Fruit fly (Drosophila melanogaster) whole organism, embryonic: ENCODE results near the gene CG31178.
A peak's percentile ranks its signal among the peaks of the same experiment; 100 is the strongest.

Source experiments
- Adf1 ChIP-seq: fragments of 200-800 bp; sonication (Bioruptor generic); IDR thresholded peaks from 2 replicates; pipeline ENCODE4 v1.3.6; 2022; ENCODE audit warnings: missing biosample characterization, missing genetic modification characterization
- Bdp1 ChIP-seq: fragments of 200-800 bp; sonication (Bioruptor generic); optimal IDR thresholded peaks from 3 replicates; lab custom pipeline; 2016; ENCODE audit warnings: missing biosample characterization, missing genetic modification characterization
- CG11456 ChIP-seq: fragments of 200-800 bp; sonication (Bioruptor generic); IDR thresholded peaks from 3 replicates; pipeline ENCODE4 v1.3.6; 2022; ENCODE audit warnings: missing biosample characterization, missing genetic modification characterization
- CG12236 ChIP-seq: fragments of 200-800 bp; sonication (Bioruptor generic); optimal IDR thresholded peaks from 2 replicates; lab custom pipeline; 2016; ENCODE audit warnings: missing biosample characterization, missing genetic modification characterization
- CG12769 ChIP-seq: fragments of 200-800 bp; sonication (Bioruptor generic); optimal IDR thresholded peaks from 2 replicates; lab custom pipeline; 2019; ENCODE audit warnings: missing biosample characterization, mild to moderate bottlenecking, missing genetic modification characterization, moderate library complexity
- CG12942 ChIP-seq: fragments of 200-800 bp; sonication (Bioruptor generic); optimal IDR thresholded peaks from 3 replicates; lab custom pipeline; 2016; ENCODE audit warnings: missing biosample characterization, missing genetic modification characterization
- CG13424 ChIP-seq: fragments of 200-800 bp; sonication (Bioruptor generic); optimal IDR thresholded peaks from 2 replicates; lab custom pipeline; 2019; ENCODE audit warnings: missing biosample characterization, mild to moderate bottlenecking, missing genetic modification characterization, moderate library complexity
- CG13775 ChIP-seq: fragments of 200-800 bp; sonication (Bioruptor generic); optimal IDR thresholded peaks from 3 replicates; lab custom pipeline; 2017; ENCODE audit warnings: missing biosample characterization, mild to moderate bottlenecking, missing genetic modification characterization
- CG14441 ChIP-seq: fragments of 200-800 bp; sonication (Bioruptor generic); IDR thresholded peaks from 2 replicates; pipeline ENCODE4 v1.3.6; 2022; ENCODE audit warnings: missing biosample characterization, missing genetic modification characterization
- CG14965 ChIP-seq: fragments of 200-800 bp; sonication (Bioruptor generic); optimal IDR thresholded peaks from 2 replicates; lab custom pipeline; 2016; ENCODE audit warnings: missing biosample characterization, missing genetic modification characterization, borderline replicate concordance
- CG17802 ChIP-seq: fragments of 200-800 bp; sonication (Bioruptor generic); optimal IDR thresholded peaks from 2 replicates; lab custom pipeline; 2018; ENCODE audit warnings: missing biosample characterization, mild to moderate bottlenecking, missing genetic modification characterization, moderate library complexity
- CG2712 ChIP-seq: fragments of 200-800 bp; optimal IDR thresholded peaks from 3 replicates; lab custom pipeline; 2019; ENCODE audit warnings: missing biosample characterization, mild to moderate bottlenecking, missing genetic modification characterization, moderate library complexity
- CG31365 ChIP-seq: fragments of 200-800 bp; sonication (Bioruptor generic); optimal IDR thresholded peaks from 2 replicates; lab custom pipeline; 2018; ENCODE audit warnings: missing biosample characterization, mild to moderate bottlenecking, missing genetic modification characterization
- CG43689 ChIP-seq: fragments of 200-800 bp; sonication (Bioruptor generic); IDR thresholded peaks from 2 replicates; pipeline ENCODE4 v1.3.6; 2022; ENCODE audit warnings: missing biosample characterization, missing genetic modification characterization
- CG6175 ChIP-seq: fragments of 200-800 bp; sonication (Bioruptor generic); IDR thresholded peaks from 3 replicates; pipeline ENCODE4 v1.3.6; 2022; ENCODE audit warnings: missing biosample characterization, missing genetic modification characterization
- CG6683 ChIP-seq: fragments of 200-800 bp; sonication (Bioruptor generic); optimal IDR thresholded peaks from 2 replicates; lab custom pipeline; 2017; ENCODE audit warnings: missing biosample characterization, mild to moderate bottlenecking, missing genetic modification characterization, missing genetic modification reagents
- CG7786 ChIP-seq: fragments of 200-800 bp; sonication (Bioruptor generic); optimal IDR thresholded peaks from 2 replicates; lab custom pipeline; 2016; ENCODE audit warnings: missing biosample characterization, missing genetic modification characterization
- CG9817 ChIP-seq: fragments of 200-800 bp; sonication (Bioruptor generic); optimal IDR thresholded peaks from 2 replicates; lab custom pipeline; 2018; ENCODE audit warnings: missing biosample characterization, mild to moderate bottlenecking, missing genetic modification characterization, moderate library complexity
- CTCF ChIP-seq: fragments of 200-800 bp; sonication (Bioruptor generic); optimal IDR thresholded peaks from 2 replicates; lab custom pipeline; 2017; ENCODE audit warnings: missing biosample characterization, mild to moderate bottlenecking, missing genetic modification characterization, moderate library complexity
- E2f2 ChIP-seq: fragments of 200-800 bp; sonication (Bioruptor generic); IDR thresholded peaks from 2 replicates; pipeline ENCODE4 v1.3.6; 2022; ENCODE audit warnings: missing biosample characterization, missing genetic modification characterization
- Meics ChIP-seq: fragments of 200-800 bp; sonication (Bioruptor generic); optimal IDR thresholded peaks from 2 replicates; lab custom pipeline; 2017; ENCODE audit warnings: missing biosample characterization, mild to moderate bottlenecking, missing genetic modification characterization
- Mrtf ChIP-seq: fragments of 200-800 bp; sonication (Bioruptor generic); IDR thresholded peaks from 3 replicates; pipeline ENCODE4 v1.3.6; 2022; ENCODE audit warnings: missing biosample characterization, missing genetic modification characterization
- NFAT ChIP-seq: fragments of 200-800 bp; sonication (Bioruptor generic); IDR thresholded peaks from 2 replicates; pipeline ENCODE4 v1.3.6; 2022; ENCODE audit warnings: missing biosample characterization, missing genetic modification characterization
- Ptx1 ChIP-seq: fragments of 200-800 bp; sonication (Bioruptor generic); IDR thresholded peaks from 2 replicates; pipeline ENCODE4 v1.3.6; 2022; ENCODE audit warnings: missing biosample characterization, missing genetic modification characterization
- Scr ChIP-seq: fragments of 200-800 bp; sonication (Bioruptor generic); IDR thresholded peaks from 2 replicates; pipeline ENCODE4 v1.3.6; 2022; ENCODE audit warnings: missing biosample characterization, missing genetic modification characterization; ENCODE audit not compliant: partially characterized antibody
- Sox100B ChIP-seq: fragments of 200-800 bp; sonication (Bioruptor generic); optimal IDR thresholded peaks from 3 replicates; lab custom pipeline; 2018; ENCODE audit warnings: missing biosample characterization, mild to moderate bottlenecking, missing genetic modification characterization
- Sox102F ChIP-seq: fragments of 200-800 bp; sonication (Bioruptor generic); optimal IDR thresholded peaks from 2 replicates; lab custom pipeline; 2018; ENCODE audit warnings: missing biosample characterization, mild to moderate bottlenecking, missing genetic modification characterization, moderate library complexity
- Taf1 ChIP-seq: fragments of 200-800 bp; sonication (Bioruptor generic); IDR thresholded peaks from 2 replicates; pipeline ENCODE4 v1.3.6; 2022; ENCODE audit warnings: missing biosample characterization, missing genetic modification characterization
- Tbp ChIP-seq: fragments of >200 bp; optimal IDR thresholded peaks from 2 replicates; lab custom pipeline; 2018; ENCODE audit warnings: missing biosample characterization, missing genetic modification characterization
- bbx ChIP-seq: fragments of 200-800 bp; sonication (Bioruptor generic); IDR thresholded peaks from 2 replicates; pipeline ENCODE4 v1.3.6; 2022; ENCODE audit warnings: missing biosample characterization, missing genetic modification characterization; ENCODE audit not compliant: partially characterized antibody
- btn ChIP-seq: fragments of 200-800 bp; sonication (Bioruptor generic); optimal IDR thresholded peaks from 2 replicates; lab custom pipeline; 2016; ENCODE audit warnings: missing biosample characterization, missing genetic modification characterization
- cad ChIP-seq: fragments of >200 bp; optimal IDR thresholded peaks from 2 replicates; lab custom pipeline; 2017; ENCODE audit warnings: missing biosample characterization, missing genetic modification characterization
- cato ChIP-seq: fragments of 200-800 bp; sonication (Bioruptor generic); optimal IDR thresholded peaks from 2 replicates; lab custom pipeline; 2016; ENCODE audit warnings: missing biosample characterization, missing genetic modification characterization, borderline replicate concordance
- chinmo ChIP-seq: fragments of 200-800 bp; sonication (Bioruptor generic); IDR thresholded peaks from 4 replicates; pipeline ENCODE4 v1.3.6; 2022; ENCODE audit warnings: missing biosample characterization, missing genetic modification characterization; ENCODE audit not compliant: partially characterized antibody
- da ChIP-seq: fragments of 200-800 bp; sonication (Bioruptor generic); optimal IDR thresholded peaks from 2 replicates; lab custom pipeline; 2016; ENCODE audit warnings: missing biosample characterization, missing genetic modification characterization
- ems ChIP-seq: fragments of 200-800 bp; sonication (Bioruptor generic); optimal IDR thresholded peaks from 3 replicates; lab custom pipeline; 2016; ENCODE audit warnings: missing biosample characterization, missing genetic modification characterization
- fd96Cb ChIP-seq: fragments of 200-800 bp; sonication (Bioruptor generic); optimal IDR thresholded peaks from 2 replicates; lab custom pipeline; 2018; ENCODE audit warnings: missing biosample characterization, mild to moderate bottlenecking, missing genetic modification characterization, moderate library complexity
- ftz-f1 ChIP-seq: fragments of 200-800 bp; sonication (Bioruptor generic); optimal IDR thresholded peaks from 2 replicates; lab custom pipeline; 2016; ENCODE audit warnings: missing biosample characterization, missing genetic modification characterization
- hth ChIP-seq: fragments of >200 bp; optimal IDR thresholded peaks from 2 replicates; lab custom pipeline; 2017; ENCODE audit warnings: inconsistent platforms
- jigr1 ChIP-seq: fragments of 200-800 bp; sonication (Bioruptor generic); IDR thresholded peaks from 3 replicates; pipeline ENCODE4 v1.3.6; 2022; ENCODE audit warnings: missing biosample characterization, missing genetic modification characterization
- kni ChIP-seq: fragments of 200-800 bp; sonication (Bioruptor generic); optimal IDR thresholded peaks from 3 replicates; lab custom pipeline; 2017; ENCODE audit warnings: mild to moderate bottlenecking, missing biosample characterization, missing genetic modification reagents, missing genetic modification characterization
- lola ChIP-seq, 3 experiments: fragments of >200 bp in 2 of 3; fragments of 200-800 bp in 1 of 3; sonication (Bioruptor generic) in 1 of 3; optimal IDR thresholded peaks; 2 replicates each; lab custom pipeline; 2017 to 2019; ENCODE audit warnings: missing biosample characterization in 3 of 3, missing genetic modification characterization in 3 of 3, mild to moderate bottlenecking in 1 of 3, moderate library complexity in 1 of 3
- onecut ChIP-seq: fragments of 200-800 bp; sonication (Bioruptor generic); IDR thresholded peaks from 2 replicates; pipeline ENCODE4 v1.3.6; 2022; ENCODE audit warnings: missing biosample characterization, missing genetic modification characterization
- pnt ChIP-seq: fragments of 200-800 bp; sonication (Bioruptor generic); optimal IDR thresholded peaks from 3 replicates; lab custom pipeline; 2016; ENCODE audit warnings: missing biosample characterization, missing genetic modification characterization
- schlank ChIP-seq: fragments of 200-800 bp; sonication (Bioruptor generic); optimal IDR thresholded peaks from 2 replicates; lab custom pipeline; 2018; ENCODE audit warnings: missing biosample characterization, mild to moderate bottlenecking, missing genetic modification characterization
- sd ChIP-seq: fragments of 200-800 bp; sonication (Bioruptor generic); optimal IDR thresholded peaks from 3 replicates; lab custom pipeline; 2018; ENCODE audit warnings: missing biosample characterization, mild to moderate bottlenecking, missing genetic modification characterization, moderate library complexity
- slou ChIP-seq: fragments of 200-800 bp; sonication (Bioruptor generic); optimal IDR thresholded peaks from 3 replicates; lab custom pipeline; 2016; ENCODE audit warnings: missing biosample characterization, missing genetic modification characterization
- sna ChIP-seq: fragments of 200-800 bp; sonication (Bioruptor generic); IDR thresholded peaks from 2 replicates; pipeline ENCODE4 v1.3.6; 2022; ENCODE audit warnings: missing biosample characterization, missing genetic modification characterization; ENCODE audit not compliant: partially characterized antibody
- tin ChIP-seq: fragments of 200-800 bp; sonication (Bioruptor generic); optimal IDR thresholded peaks from 3 replicates; lab custom pipeline; 2016; ENCODE audit warnings: missing biosample characterization, missing genetic modification characterization
- toy ChIP-seq: fragments of 200-800 bp; sonication (Bioruptor generic); IDR thresholded peaks from 2 replicates; pipeline ENCODE4 v1.3.6; 2022; ENCODE audit warnings: missing biosample characterization, missing genetic modification characterization
- unpg ChIP-seq: fragments of 200-800 bp; sonication (Bioruptor generic); optimal IDR thresholded peaks from 3 replicates; lab custom pipeline; 2018; ENCODE audit warnings: missing biosample characterization, mild to moderate bottlenecking, missing genetic modification characterization, moderate library complexity

The CG31178 gene

DNA sequence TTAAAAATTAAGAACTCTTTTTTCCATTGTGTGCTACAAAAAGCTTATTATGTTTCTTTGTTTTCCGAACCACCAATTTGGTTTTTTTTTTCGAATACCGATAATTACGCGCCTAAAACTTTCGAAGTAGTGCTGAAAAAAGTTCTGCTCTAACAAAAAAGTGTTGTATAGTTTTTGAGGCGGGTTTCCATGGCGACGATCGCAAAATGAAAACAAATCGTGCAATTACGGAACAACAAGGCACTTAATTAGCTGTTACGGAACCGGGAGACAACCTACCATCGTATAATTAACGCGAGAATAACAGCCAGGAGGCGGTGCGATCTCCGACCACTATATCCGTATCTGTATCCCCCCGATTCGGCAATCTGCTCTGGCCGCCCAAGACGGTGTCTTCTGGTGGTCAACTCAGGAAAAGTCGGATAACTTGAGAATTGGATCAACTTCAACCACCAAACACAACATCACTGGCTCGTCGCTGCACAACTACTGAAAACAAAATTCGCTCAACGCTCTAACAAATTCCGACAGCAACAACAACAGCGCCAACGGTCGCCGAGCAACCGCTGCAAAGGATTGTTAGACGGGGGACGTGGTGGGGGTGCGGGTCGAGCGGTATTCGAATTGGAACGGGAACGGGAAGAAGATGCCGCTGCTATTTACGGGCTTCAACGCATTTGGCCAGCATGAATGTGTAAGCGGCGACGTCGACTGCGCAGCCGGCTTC is 13.5 kb downstream of the CG31178 start, which contains the start of the genes CG6678 and dnd (continued):
- TF ChIP-seq CG14965 (GFP tag; lab: Kevin White, UChicago) (no peak), unpg (GFP tag; lab: Kevin White, UChicago) (no peak), fd96Cb (tag; lab: Kevin White, UChicago) (no peak), slou (GFP tag; lab: Kevin White, UChicago) (no peak), toy (GFP tag; lab: Robert Waterston, UW) (no peak), CG31365 (tag; lab: Kevin White, UChicago) (peak; percentile 14), sna (GFP tag; lab: Robert Waterston, UW) (no peak), CG13424 (tag; lab: Kevin White, UChicago) (no peak), CG43689 (GFP tag; lab: Robert Waterston, UW) (no peak), Sox100B (GFP tag; lab: Kevin White, UChicago) (no peak), pnt (no peak), CG2712 (tag; lab: Kevin White, UChicago) (no peak), Mrtf (no peak), CG7786 (GFP tag; lab: Kevin White, UChicago) (no peak), Scr (GFP tag; lab: Robert Waterston, UW) (no peak), Taf1 (GFP tag; lab: Robert Waterston, UW) (no peak), ftz-f1 (no peak), kni (GFP tag; lab: Kevin White, UChicago) (peak; percentile 36), CG6175 (no peak), lola (GFP tag; optimal IDR thresholded peaks at IDR 0.05; lab: Kevin White, UChicago) (no peak), Bdp1 (GFP tag; lab: Kevin White, UChicago) (no peak), CG12942 (GFP tag; lab: Kevin White, UChicago) (no peak), jigr1 (GFP tag; lab: Robert Waterston, UW) (no peak), CG12769 (tag; lab: Kevin White, UChicago) (no peak), cato (GFP tag; lab: Kevin White, UChicago) (no peak), CTCF (GFP tag; lab: Kevin White, UChicago) (no peak), chinmo (no peak), CG14441 (GFP tag; lab: Robert Waterston, UW) (no peak), hth (lab: Kevin White, UChicago) (no peak), CG9817 (tag; lab: Kevin White, UChicago) (no peak), CG11456 (GFP tag; lab: Robert Waterston, UW) (no peak), cad (GFP tag; lab: Kevin White, UChicago) (no peak), NFAT (peak; percentile 59; the same call in 1 of the 2 replicates), CG13775 (GFP tag; lab: Kevin White, UChicago) (no peak), Tbp (GFP tag; lab: Kevin White, UChicago) (no peak), tin (no peak), Ptx1 (GFP tag; lab: Robert Waterston, UW) (no peak), ems (no peak), E2f2 (GFP tag; lab: Robert Waterston, UW) (peak; percentile 90), schlank (tag; lab: Kevin White, UChicago) (no peak), da (GFP tag; lab: Kevin White, UChicago) (no peak), onecut (GFP tag; lab: Robert Waterston, UW) (no peak), CG6683 (no peak), sd (tag; lab: Kevin White, UChicago) (no peak), Sox102F (GFP tag; lab: Kevin White, UChicago) (no peak), CG17802 (tag; lab: Kevin White, UChicago) (no peak), Adf1 (GFP tag; lab: Robert Waterston, UW) (peak; percentile 49), bbx (GFP tag; lab: Robert Waterston, UW) (0 out of 2 replicates have a peak, but pooled peaks have one; percentile 21), Meics (GFP tag; lab: Kevin White, UChicago) (no peak), CG12236 (GFP tag; lab: Kevin White, UChicago) (no peak), btn (GFP tag; lab: Kevin White, UChicago) (no peak)
